Worm (Caenorhabditis elegans) whole organism, midembryonic: Measurements from ENCODE around the gene Y51B9A.5.

ENCODE experiments used
- T22C8.4 ChIP-seq: fragments of 200-800 bp; sonication (Bioruptor generic); IDR thresholded peaks from 2 replicates; pipeline ENCODE4 v1.3.6; 2022; ENCODE audit warnings: missing genetic modification characterization, missing compliant biosample characterization
- cog-1 ChIP-seq: sonication (generic microtip); optimal IDR thresholded peaks from 2 replicates; lab custom pipeline; 2016; ENCODE audit warnings: missing genetic modification characterization, missing compliant biosample characterization
- flt-1 ChIP-seq: fragments of 200-800 bp; sonication (Bioruptor generic); IDR thresholded peaks from 2 replicates; pipeline ENCODE4 v1.3.6; 2022; ENCODE audit warnings: missing genetic modification characterization, missing compliant biosample characterization
- klf-2 ChIP-seq: fragments of 200-800 bp; sonication (Bioruptor generic); conservative IDR thresholded peaks from 2 replicates; pipeline ENCODE4 v1.3.6; 2022; ENCODE audit warnings: missing genetic modification reagents, missing genetic modification characterization, missing compliant biosample characterization
- med-1 ChIP-seq: sonication (generic microtip); optimal IDR thresholded peaks from 2 replicates; lab custom pipeline; 2017; ENCODE audit warnings: missing genetic modification characterization, mild to moderate bottlenecking, missing compliant biosample characterization, antibody characterized with exemption, missing genetic modification reagents; ENCODE audit not compliant: insufficient read depth
- ref-1 ChIP-seq: fragments of 200-800 bp; sonication (Bioruptor generic); conservative IDR thresholded peaks from 2 replicates; pipeline ENCODE4 v1.3.6; 2022; ENCODE audit warnings: missing genetic modification reagents, missing genetic modification characterization, missing compliant biosample characterization
- tab-1 ChIP-seq: fragments of 200-800 bp; sonication (Bioruptor generic); IDR thresholded peaks from 2 replicates; pipeline ENCODE4 v1.3.6; 2022; ENCODE audit warnings: missing genetic modification characterization, missing compliant biosample characterization
- ztf-23 ChIP-seq: fragments of 200-800 bp; sonication (Bioruptor generic); IDR thresholded peaks from 2 replicates; pipeline ENCODE4 v1.3.6; 2022; ENCODE audit warnings: missing genetic modification reagents, missing genetic modification characterization, missing compliant biosample characterization
- ztf-29 ChIP-seq: fragments of 200-800 bp; sonication (Bioruptor generic); IDR thresholded peaks from 2 replicates; pipeline ENCODE4 v1.3.6; 2022; ENCODE audit warnings: missing genetic modification reagents, missing genetic modification characterization, missing compliant biosample characterization

DNA sequence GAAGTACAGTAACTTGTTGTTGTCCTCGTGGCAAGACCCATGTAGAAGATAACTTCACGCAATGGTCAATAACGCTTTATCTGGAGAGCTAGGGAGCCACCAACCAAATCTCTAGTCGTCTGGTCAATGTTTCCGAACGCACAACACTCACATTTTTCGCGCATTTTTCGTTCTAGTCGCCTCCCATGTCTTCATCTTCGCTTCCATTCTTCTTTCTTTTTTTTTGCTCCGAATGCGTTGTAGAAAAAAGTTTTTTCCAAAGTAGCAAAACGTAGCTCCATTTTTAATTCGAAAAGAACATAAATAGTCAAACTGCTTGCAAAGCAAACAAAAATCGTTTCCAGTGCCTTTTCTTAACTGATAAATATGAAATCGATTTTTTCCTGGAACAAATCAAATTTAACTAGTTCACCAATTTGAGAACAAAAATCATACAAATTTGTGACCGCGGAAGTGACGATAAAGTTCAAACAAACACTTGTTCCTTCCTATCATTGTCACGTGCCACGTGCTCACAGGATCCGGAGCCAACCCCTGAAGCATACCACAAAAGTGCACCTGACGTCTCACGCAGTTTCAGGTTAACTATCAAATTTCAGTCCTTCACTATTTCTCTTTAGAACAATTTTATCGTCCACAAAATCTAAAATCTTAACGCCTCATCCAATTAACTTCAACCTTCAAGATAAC lies 15.0 kb downstream of the Y51B9A.5 start:
- TF ChIP-seq med-1 (no peak), cog-1 (tag; lab: Kevin White, UChicago) (no peak), flt-1 (no peak), klf-2 (GFP tag; lab: Robert Waterston, UW) (no peak), ref-1 (GFP tag; lab: Robert Waterston, UW) (no peak), ztf-23 (GFP tag; lab: Robert Waterston, UW) (no peak), ztf-29 (GFP tag; lab: Robert Waterston, UW) (no peak), T22C8.4 (GFP tag; lab: Robert Waterston, UW) (no peak), tab-1 (GFP tag; lab: Robert Waterston, UW) (no peak)
